Worm (Caenorhabditis elegans) whole organism, late embryonic: ENCODE results near the gene bet-2.

Source experiments
- C08G9.2 ChIP-seq: sonication (generic microtip); optimal IDR thresholded peaks from 2 replicates; lab custom pipeline; 2016; ENCODE audit warnings: mild to moderate bottlenecking, missing genetic modification characterization, moderate library complexity, missing compliant biosample characterization
- C38D4.7 ChIP-seq: fragments of 200-800 bp; sonication (Bioruptor generic); optimal IDR thresholded peaks from 2 replicates; lab custom pipeline; 2018; ENCODE audit warnings: mild to moderate bottlenecking, missing genetic modification characterization, moderate library complexity, missing compliant biosample characterization
- K02D7.2 ChIP-seq: sonication (generic microtip); optimal IDR thresholded peaks from 2 replicates; lab custom pipeline; 2017; ENCODE audit warnings: mild to moderate bottlenecking, missing genetic modification characterization, missing compliant biosample characterization
- K09A11.1 ChIP-seq: sonication (generic microtip); optimal IDR thresholded peaks from 2 replicates; lab custom pipeline; 2017; ENCODE audit warnings: antibody characterized with exemption, mild to moderate bottlenecking, missing genetic modification characterization, missing compliant biosample characterization; ENCODE audit not compliant: insufficient read depth
- T23F11.4 ChIP-seq: fragments of 200-800 bp; sonication (Bioruptor generic); optimal IDR thresholded peaks from 2 replicates; lab custom pipeline; 2018; ENCODE audit warnings: mild to moderate bottlenecking, missing genetic modification characterization, missing compliant biosample characterization
- Y22D7AL.16 ChIP-seq: sonication (generic microtip); optimal IDR thresholded peaks from 2 replicates; lab custom pipeline; 2016; ENCODE audit warnings: missing genetic modification characterization, missing compliant biosample characterization
- ahr-1 ChIP-seq: sonication (generic microtip); optimal IDR thresholded peaks from 2 replicates; lab custom pipeline; 2016; ENCODE audit warnings: missing genetic modification characterization, missing compliant biosample characterization
- ama-1 ChIP-seq: fragments of 150-350 bp; optimal IDR thresholded peaks from 2 replicates; lab custom pipeline; 2014
- ceh-18 ChIP-seq: sonication (generic microtip); optimal IDR thresholded peaks from 2 replicates; lab custom pipeline; 2016; ENCODE audit warnings: missing genetic modification characterization, missing compliant biosample characterization
- ceh-19 ChIP-seq: fragments of 200-800 bp; sonication (Bioruptor generic); optimal IDR thresholded peaks from 2 replicates; lab custom pipeline; 2018; ENCODE audit warnings: mild to moderate bottlenecking, missing genetic modification characterization, missing compliant biosample characterization
- ceh-24 ChIP-seq: sonication (generic microtip); optimal IDR thresholded peaks from 2 replicates; lab custom pipeline; 2016; ENCODE audit warnings: mild to moderate bottlenecking, missing genetic modification characterization, missing compliant biosample characterization
- ceh-30 ChIP-seq: fragments of 150-350 bp; optimal IDR thresholded peaks from 2 replicates; lab custom pipeline; 2014; ENCODE audit warnings: missing biosample characterization, missing genetic modification characterization
- ceh-31 ChIP-seq: sonication (generic microtip); optimal IDR thresholded peaks from 2 replicates; lab custom pipeline; 2016; ENCODE audit warnings: missing genetic modification characterization, missing compliant biosample characterization
- ceh-34 ChIP-seq: sonication (generic microtip); optimal IDR thresholded peaks from 2 replicates; lab custom pipeline; 2016; ENCODE audit warnings: mild to moderate bottlenecking, missing genetic modification characterization, missing compliant biosample characterization
- ceh-48 ChIP-seq: sonication (generic microtip); optimal IDR thresholded peaks from 2 replicates; lab custom pipeline; 2016; ENCODE audit warnings: missing genetic modification characterization, inconsistent platforms, missing compliant biosample characterization
- ceh-9 ChIP-seq: sonication (generic microtip); optimal IDR thresholded peaks from 2 replicates; lab custom pipeline; 2016; ENCODE audit warnings: mild to moderate bottlenecking, missing genetic modification characterization, inconsistent platforms, missing compliant biosample characterization
- dve-1 ChIP-seq: sonication (generic microtip); optimal IDR thresholded peaks from 2 replicates; lab custom pipeline; 2017; ENCODE audit warnings: antibody characterized with exemption, mild to moderate bottlenecking, missing genetic modification characterization, missing compliant biosample characterization
- elt-2 ChIP-seq: sonication (generic microtip); optimal IDR thresholded peaks from 2 replicates; lab custom pipeline; 2016; ENCODE audit warnings: missing genetic modification reagents, missing genetic modification characterization, missing compliant biosample characterization
- ets-4 ChIP-seq: sonication (generic microtip); optimal IDR thresholded peaks from 2 replicates; lab custom pipeline; 2016; ENCODE audit warnings: missing genetic modification characterization, missing compliant biosample characterization
- eyg-1 ChIP-seq: sonication (generic microtip); optimal IDR thresholded peaks from 2 replicates; lab custom pipeline; 2016; ENCODE audit warnings: missing genotype, missing genetic modification characterization, missing compliant biosample characterization
- fkh-6 ChIP-seq: sonication (generic microtip); optimal IDR thresholded peaks from 2 replicates; lab custom pipeline; 2016; ENCODE audit warnings: missing genetic modification characterization, missing compliant biosample characterization
- gmeb-2 ChIP-seq: sonication (generic microtip); optimal IDR thresholded peaks from 2 replicates; lab custom pipeline; 2016; ENCODE audit warnings: missing genetic modification characterization, inconsistent platforms, missing compliant biosample characterization
- hlh-15 ChIP-seq: sonication (generic microtip); optimal IDR thresholded peaks from 2 replicates; lab custom pipeline; 2016; ENCODE audit warnings: missing genetic modification characterization, missing compliant biosample characterization
- hlh-8 ChIP-seq: sonication (generic microtip); optimal IDR thresholded peaks from 2 replicates; lab custom pipeline; 2016; ENCODE audit warnings: missing genotype, missing genetic modification characterization, missing compliant biosample characterization
- lim-6 ChIP-seq: sonication (generic microtip); optimal IDR thresholded peaks from 2 replicates; lab custom pipeline; 2016; ENCODE audit warnings: missing genetic modification characterization, missing compliant biosample characterization
- madf-2 ChIP-seq: sonication (generic microtip); optimal IDR thresholded peaks from 2 replicates; lab custom pipeline; 2017; ENCODE audit warnings: missing genetic modification characterization, missing compliant biosample characterization
- mec-3 ChIP-seq: sonication (generic microtip); optimal IDR thresholded peaks from 2 replicates; lab custom pipeline; 2016; ENCODE audit warnings: borderline replicate concordance, missing genetic modification characterization, missing compliant biosample characterization
- nfya-1 ChIP-seq: sonication (generic microtip); optimal IDR thresholded peaks from 2 replicates; lab custom pipeline; 2017; ENCODE audit warnings: missing genetic modification characterization, mild to moderate bottlenecking, missing compliant biosample characterization, antibody characterized with exemption, moderate library complexity
- nhr-11 ChIP-seq: fragments of 150-350 bp; optimal IDR thresholded peaks from 2 replicates; lab custom pipeline; 2014; ENCODE audit warnings: missing biosample characterization, missing genetic modification characterization
- odd-2 ChIP-seq: sonication (generic microtip); optimal IDR thresholded peaks from 2 replicates; lab custom pipeline; 2017; ENCODE audit warnings: antibody characterized with exemption, mild to moderate bottlenecking, missing genetic modification characterization, missing compliant biosample characterization
- pat-9 ChIP-seq: fragments of 200-800 bp; sonication (Bioruptor generic); optimal IDR thresholded peaks from 2 replicates; lab custom pipeline; 2018; ENCODE audit warnings: mild to moderate bottlenecking, missing genetic modification characterization, moderate library complexity, missing compliant biosample characterization
- pha-2 ChIP-seq: sonication (generic microtip); optimal IDR thresholded peaks from 2 replicates; lab custom pipeline; 2017; ENCODE audit warnings: mild to moderate bottlenecking, missing genetic modification characterization, missing compliant biosample characterization
- ref-2 ChIP-seq: sonication (generic microtip); optimal IDR thresholded peaks from 2 replicates; lab custom pipeline; 2016; ENCODE audit warnings: missing genetic modification characterization, missing compliant biosample characterization
- rnt-1 ChIP-seq: sonication (generic microtip); optimal IDR thresholded peaks from 2 replicates; lab custom pipeline; 2016; ENCODE audit warnings: missing genetic modification characterization, missing compliant biosample characterization
- sdc-2 ChIP-seq: sonication (generic microtip); optimal IDR thresholded peaks from 2 replicates; lab custom pipeline; 2016; ENCODE audit warnings: missing genotype, missing genetic modification characterization, missing compliant biosample characterization
- sox-4 ChIP-seq: sonication (generic microtip); optimal IDR thresholded peaks from 2 replicates; lab custom pipeline; 2017; ENCODE audit warnings: mild to moderate bottlenecking, missing genetic modification characterization, inconsistent platforms, missing compliant biosample characterization
- syd-9 ChIP-seq: sonication (generic microtip); optimal IDR thresholded peaks from 2 replicates; lab custom pipeline; 2016; ENCODE audit warnings: mild to moderate bottlenecking, missing genetic modification characterization, moderate library complexity, missing compliant biosample characterization
- tbx-7 ChIP-seq: sonication (generic microtip); optimal IDR thresholded peaks from 2 replicates; lab custom pipeline; 2016; ENCODE audit warnings: missing genotype, missing genetic modification characterization, missing compliant biosample characterization
- unc-42 ChIP-seq: sonication (generic microtip); optimal IDR thresholded peaks from 2 replicates; lab custom pipeline; 2016; ENCODE audit warnings: missing genotype, missing genetic modification characterization, missing compliant biosample characterization
- zip-5 ChIP-seq: sonication (generic microtip); optimal IDR thresholded peaks from 2 replicates; lab custom pipeline; 2016; ENCODE audit warnings: missing genetic modification characterization, missing compliant biosample characterization
- ztf-16 ChIP-seq: sonication (generic microtip); optimal IDR thresholded peaks from 2 replicates; lab custom pipeline; 2017; ENCODE audit warnings: missing genetic modification characterization, missing compliant biosample characterization

Gene bet-2

DNA sequence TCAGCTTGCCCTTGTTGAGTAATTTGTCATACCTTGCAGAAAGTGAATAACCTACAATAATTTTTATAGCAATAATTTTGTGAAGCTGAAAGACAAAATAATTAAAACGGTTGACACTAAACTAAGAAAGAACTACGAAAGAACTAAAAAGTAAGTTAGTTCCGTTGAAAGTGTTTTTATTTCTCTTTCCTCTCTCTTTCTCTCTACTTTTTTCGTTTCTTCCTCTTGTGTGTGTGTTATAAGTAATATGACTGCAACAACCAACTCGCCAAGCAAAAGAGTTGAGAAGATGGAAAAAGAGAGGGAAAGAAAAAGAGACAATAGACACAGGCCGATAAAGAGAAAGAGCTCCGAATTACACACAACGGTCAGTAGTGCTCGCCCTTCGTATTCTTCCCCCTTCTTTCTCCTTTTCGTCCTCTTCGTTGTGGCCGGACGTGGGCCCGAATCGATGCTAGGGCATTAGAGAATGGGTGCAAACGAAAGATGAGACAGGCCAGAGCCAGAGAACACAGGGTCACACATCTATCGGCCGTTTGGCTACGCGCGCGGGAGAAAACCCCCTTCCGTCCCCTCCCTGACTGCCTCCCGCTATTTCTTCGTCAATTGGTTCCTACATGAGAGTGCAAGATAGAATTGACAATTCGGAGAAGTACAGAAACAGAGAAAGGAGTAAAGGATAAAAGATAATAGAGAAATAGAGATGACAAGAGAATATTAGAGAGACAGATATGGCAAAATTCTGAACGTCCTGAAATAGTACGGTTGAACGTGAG, 13.7 kb upstream of the bet-2 start, which contains the start of gene syd-2 (continued):
- TF ChIP-seq C08G9.2 (tag; lab: Kevin White, UChicago) (peak; percentile 50), ama-1 (no peak), ceh-24 (peak; percentile 3), ceh-48 (tag; lab: Kevin White, UChicago) (peak; percentile 73), T23F11.4 (peak; percentile 64), tbx-7 (tag; lab: Kevin White, UChicago) (no peak), elt-2 (tag; lab: Kevin White, UChicago) (peak; percentile 57), ceh-19 (GFP tag; lab: Kevin White, UChicago) (peak; percentile 60), ceh-31 (tag; lab: Kevin White, UChicago) (peak; percentile 90), pha-2 (peak; percentile 69), lim-6 (tag; lab: Kevin White, UChicago) (no peak), madf-2 (tag; lab: Kevin White, UChicago) (peak; percentile 45), ceh-18 (tag; lab: Kevin White, UChicago) (peak; percentile 92), pat-9 (tag; lab: Kevin White, UChicago) (peak; percentile 38), K09A11.1 (tag; lab: Kevin White, UChicago) (peak; percentile 44), dve-1 (tag; lab: Kevin White, UChicago) (peak; percentile 19), hlh-8 (peak; percentile 33), sox-4 (tag; lab: Kevin White, UChicago) (peak; percentile 46), Y22D7AL.16 (tag; lab: Kevin White, UChicago) (no peak), unc-42 (tag; lab: Kevin White, UChicago) (peak; percentile 83), ceh-34 (tag; lab: Kevin White, UChicago) (peak; percentile 93)
- TF ChIP-seq, all 69 proteins: peak for 40

DNA sequence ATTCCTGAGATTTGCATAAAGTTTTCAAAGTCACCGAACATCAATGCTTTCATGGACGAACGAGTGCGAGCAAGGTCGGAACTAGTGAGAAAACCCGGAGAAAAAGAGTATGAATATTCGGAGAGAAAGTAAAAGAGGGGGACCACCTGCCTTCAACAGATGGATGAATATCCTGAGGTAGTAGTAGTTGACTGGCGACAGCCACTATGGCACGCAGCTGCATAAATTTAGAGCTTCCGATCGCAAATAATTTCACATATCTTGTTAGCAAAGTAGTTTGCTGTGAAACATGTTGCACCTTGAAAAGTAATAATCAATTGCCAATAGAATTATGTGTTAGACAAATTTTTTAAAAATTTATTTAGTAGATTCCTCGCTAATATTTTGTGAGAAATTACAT, 12.3 kb upstream of the bet-2 start:
- no peak for TF ChIP-seq fkh-6 (tag; lab: Kevin White, UChicago)
- no peak for TF ChIP-seq ceh-30 (tag; lab: Kevin White, UChicago)
- TF ChIP-seq ama-1, result no peak
- TF ChIP-seq, all 69 proteins: peak for 0

DNA sequence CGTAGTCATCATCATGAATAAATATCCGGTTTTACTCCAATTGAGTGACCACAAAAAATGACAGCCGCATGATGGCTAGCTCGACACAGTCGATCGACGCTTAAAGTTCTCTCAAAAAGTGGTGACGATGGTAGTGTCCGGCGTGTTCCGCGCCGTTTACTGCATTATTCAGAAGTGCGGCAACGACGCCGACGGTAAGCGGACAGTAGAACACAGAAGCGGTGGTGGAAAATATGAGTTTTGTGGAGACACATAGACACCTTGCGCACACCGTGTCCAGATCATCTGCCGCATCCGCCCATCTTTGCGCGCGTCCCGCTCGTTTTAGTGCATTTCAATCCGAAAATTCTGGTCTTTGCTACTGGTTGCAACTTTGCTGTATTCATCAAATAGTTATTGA, 9.9 kb upstream of the bet-2 start, which contains the start of gene F59F5.7:
TSS of gene F59F5.7 (plus strand) at position 301 of the 400 bp plus-strand sequence.
- TF ChIP-seq C38D4.7 (no peak), ref-2 (no peak), mec-3 (tag; lab: Kevin White, UChicago) (no peak), rnt-1 (tag; lab: Kevin White, UChicago) (no peak), hlh-15 (tag; lab: Kevin White, UChicago) (no peak)
- TF ChIP-seq, all 69 proteins: peak for 0

DNA sequence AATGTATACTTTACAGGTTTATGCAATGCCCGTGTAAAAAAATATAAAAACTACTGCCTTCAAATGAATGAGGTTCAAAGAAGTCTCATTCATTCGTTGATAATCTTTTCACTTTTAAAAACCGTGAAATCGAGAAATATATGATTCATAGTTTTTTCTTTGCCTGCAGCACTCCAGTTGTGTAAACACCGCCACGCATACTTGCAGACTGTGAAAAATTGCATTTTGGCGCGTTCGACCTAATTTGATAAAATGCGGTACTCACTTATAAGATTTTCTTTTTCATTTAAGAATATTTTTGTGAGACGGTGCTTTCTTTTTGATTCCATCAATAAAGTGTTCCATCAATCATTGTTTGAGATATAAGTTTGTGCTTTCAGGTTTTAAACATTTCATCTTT, 2.3 kb upstream of the bet-2 start:
- TF ChIP-seq nhr-11 (tag; lab: Kevin White, UChicago) (no peak), pha-2 (no peak), ceh-19 (GFP tag; lab: Kevin White, UChicago) (no peak), hlh-15 (tag; lab: Kevin White, UChicago) (no peak), unc-42 (tag; lab: Kevin White, UChicago) (peak; percentile 72)

DNA sequence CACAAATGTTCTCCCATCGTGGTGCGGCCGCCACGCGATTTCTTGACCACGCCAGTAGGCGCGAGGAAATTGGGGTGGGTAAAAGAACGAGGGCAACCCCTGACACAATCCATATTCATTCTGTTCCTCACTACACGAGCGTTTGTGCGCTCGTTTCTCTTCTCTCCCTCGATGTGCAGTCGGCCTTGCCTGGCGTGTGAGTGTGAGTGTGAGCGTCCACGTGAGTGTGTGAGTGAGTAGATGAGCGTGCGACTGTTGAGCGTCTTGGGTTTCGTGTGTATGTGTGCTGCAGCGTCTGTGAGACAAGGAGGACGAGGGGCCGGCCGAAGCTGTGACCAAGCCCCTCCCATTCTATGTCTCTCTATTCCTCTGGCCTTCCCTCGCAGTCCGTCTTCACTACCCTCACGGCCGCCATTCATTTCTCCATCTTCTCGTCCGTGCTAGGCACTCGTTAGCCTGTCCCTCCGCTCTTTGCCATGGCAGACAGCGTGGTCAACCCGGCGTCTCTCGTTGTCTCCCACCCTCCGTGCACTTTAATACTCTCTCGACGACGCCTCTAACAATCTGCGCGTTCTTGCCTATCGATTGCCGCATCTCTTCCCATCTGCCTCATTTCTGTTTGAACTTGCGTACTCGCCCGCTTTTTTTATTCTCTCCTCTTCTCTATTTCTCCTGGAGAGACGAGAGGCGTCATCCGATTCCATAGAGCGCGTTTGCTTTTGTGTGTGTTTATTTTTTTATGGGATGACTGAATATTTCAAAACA, 506 bp upstream of the bet-2 start:
- TF ChIP-seq syd-9 (tag; lab: Kevin White, UChicago) (peak; percentile 85), ztf-16 (tag; lab: Kevin White, UChicago) (peak; percentile 67), tbx-7 (tag; lab: Kevin White, UChicago) (peak; percentile 19), nhr-11 (tag; lab: Kevin White, UChicago) (no peak), gmeb-2 (tag; lab: Kevin White, UChicago) (no peak), eyg-1 (tag; lab: Kevin White, UChicago) (peak; percentile 63), sdc-2 (tag; lab: Kevin White, UChicago) (peak; percentile 88), K02D7.2 (no peak), nfya-1 (tag; lab: Kevin White, UChicago) (peak; percentile 85), hlh-8 (peak; percentile 59), K09A11.1 (tag; lab: Kevin White, UChicago) (peak; percentile 20), odd-2 (tag; lab: Kevin White, UChicago) (no peak), unc-42 (tag; lab: Kevin White, UChicago) (peak; percentile 86), ets-4 (peak; percentile 21), zip-5 (tag; lab: Kevin White, UChicago) (no peak), ceh-9 (tag; lab: Kevin White, UChicago) (no peak), lim-6 (tag; lab: Kevin White, UChicago) (peak; percentile 4), ahr-1 (tag; lab: Kevin White, UChicago) (peak; percentile 51), pat-9 (tag; lab: Kevin White, UChicago) (no peak), ceh-30 (tag; lab: Kevin White, UChicago) (peak; percentile 79)
